Fruit fly (Drosophila melanogaster): ENCODE results near the gene Lamtor3.

Lamtor3 gene

dm6 chr2L:17486264-17486663, 5.2 kb downstream of the Lamtor3 start, which contains the start of gene CG43220:
TSS of gene CG43220 (plus strand) at chr2L:17486564.
- TF ChIP-seq kay (GFP tag; ENCODE audit: borderline replicate concordance) (no peak), CG11617 (GFP tag; optimal IDR thresholded peaks at IDR 0.05) (no peak), Crg-1 (GFP tag; optimal IDR thresholded peaks at IDR 0.05) (no peak), CG5204 (GFP tag; optimal IDR thresholded peaks at IDR 0.05) (no peak), toe (GFP tag; optimal IDR thresholded peaks at IDR 0.05) (no peak), CG12768 (GFP tag; optimal IDR thresholded peaks at IDR 0.05) (no peak), Mnt (GFP tag; optimal IDR thresholded peaks at IDR 0.05) (no peak), CG33017 (tag; optimal IDR thresholded peaks at IDR 0.05) (no peak), tj (GFP tag; optimal IDR thresholded peaks at IDR 0.05) (no peak), CG7045 (GFP tag; optimal IDR thresholded peaks at IDR 0.05) (no peak), bab1 (GFP tag; optimal IDR thresholded peaks at IDR 0.05) (no peak), CG14711 (tag; optimal IDR thresholded peaks at IDR 0.05) (no peak), Clk (GFP tag; optimal IDR thresholded peaks at IDR 0.05) (no peak), pad (GFP tag; optimal IDR thresholded peaks at IDR 0.05) (no peak), CG1620 (GFP tag; optimal IDR thresholded peaks at IDR 0.05) (no peak), Hr96 (GFP tag; optimal IDR thresholded peaks at IDR 0.05) (no peak), CG7101 (tag; optimal IDR thresholded peaks at IDR 0.05) (no peak)

- no peak for TF ChIP-seq cic (GFP tag; optimal IDR thresholded peaks at IDR 0.05)
- no peak for TF ChIP-seq Mnt (GFP tag; optimal IDR thresholded peaks at IDR 0.05)
- TF ChIP-seq CG33017 (tag; optimal IDR thresholded peaks at IDR 0.05): no peak
- no peak for TF ChIP-seq tj (GFP tag; optimal IDR thresholded peaks at IDR 0.05)
- TF ChIP-seq CG5204 (GFP tag; optimal IDR thresholded peaks at IDR 0.05): no peak
Observed at dm6 chr2L:17492680-17493079, 11.6 kb downstream of the Lamtor3 start.

- TF ChIP-seq CG11617 (GFP tag; optimal IDR thresholded peaks at IDR 0.05): no peak
- TF ChIP-seq CG12768 (GFP tag; optimal IDR thresholded peaks at IDR 0.05): no peak
- TF ChIP-seq CG1620 (GFP tag; optimal IDR thresholded peaks at IDR 0.05): no peak
- TF ChIP-seq Clk (GFP tag; optimal IDR thresholded peaks at IDR 0.05): no peak
- no peak for TF ChIP-seq CG7101 (tag; optimal IDR thresholded peaks at IDR 0.05)
- TF ChIP-seq Mnt (GFP tag; optimal IDR thresholded peaks at IDR 0.05): no peak
- TF ChIP-seq Hr96 (GFP tag; optimal IDR thresholded peaks at IDR 0.05): no peak
- no peak for TF ChIP-seq CG5204 (GFP tag; optimal IDR thresholded peaks at IDR 0.05)
- no peak for TF ChIP-seq tj (GFP tag; optimal IDR thresholded peaks at IDR 0.05)
- no peak for TF ChIP-seq ovo (GFP tag; optimal IDR thresholded peaks at IDR 0.05)
- no peak for TF ChIP-seq toe (GFP tag; optimal IDR thresholded peaks at IDR 0.05)
- TF ChIP-seq kay (GFP tag; ENCODE audit: borderline replicate concordance): no peak
- TF ChIP-seq CG33017 (tag; optimal IDR thresholded peaks at IDR 0.05): no peak
- no peak for TF ChIP-seq CG14711 (tag; optimal IDR thresholded peaks at IDR 0.05)
- TF ChIP-seq cic (GFP tag; optimal IDR thresholded peaks at IDR 0.05): no peak
Observed at dm6 chr2L:17495759-17496158, 14.7 kb downstream of the Lamtor3 start.

dm6 chr2L:17497108-17497507, 16.1 kb downstream of the Lamtor3 start, which contains the start of gene qua:
TSS of gene qua (minus strand) at chr2L:17497208.
- TF ChIP-seq toe (GFP tag; optimal IDR thresholded peaks at IDR 0.05): no peak
- TF ChIP-seq CG11617 (GFP tag; optimal IDR thresholded peaks at IDR 0.05): no peak
- no peak for TF ChIP-seq Mnt (GFP tag; optimal IDR thresholded peaks at IDR 0.05)
- no peak for TF ChIP-seq CG33017 (tag; optimal IDR thresholded peaks at IDR 0.05)
- no peak for TF ChIP-seq CG12768 (GFP tag; optimal IDR thresholded peaks at IDR 0.05)
- TF ChIP-seq CG14711 (tag; optimal IDR thresholded peaks at IDR 0.05): no peak
- no peak for TF ChIP-seq CG1620 (GFP tag; optimal IDR thresholded peaks at IDR 0.05)
- TF ChIP-seq cnc (optimal IDR thresholded peaks at IDR 0.05): no peak
- TF ChIP-seq CG7101 (tag; optimal IDR thresholded peaks at IDR 0.05): no peak
- TF ChIP-seq Clk (GFP tag; optimal IDR thresholded peaks at IDR 0.05): no peak
- TF ChIP-seq bab1 (GFP tag; optimal IDR thresholded peaks at IDR 0.05): no peak
- TF ChIP-seq pad (GFP tag; optimal IDR thresholded peaks at IDR 0.05): no peak
- no peak for TF ChIP-seq kay (GFP tag; ENCODE audit: borderline replicate concordance)
- TF ChIP-seq tj (GFP tag; optimal IDR thresholded peaks at IDR 0.05): no peak
- TF ChIP-seq CG5204 (GFP tag; optimal IDR thresholded peaks at IDR 0.05): no peak

- TF ChIP-seq CG11617 (GFP tag; optimal IDR thresholded peaks at IDR 0.05): no peak
- TF ChIP-seq CG7101 (tag; optimal IDR thresholded peaks at IDR 0.05): no peak
- TF ChIP-seq bab1 (GFP tag; optimal IDR thresholded peaks at IDR 0.05): no peak
- TF ChIP-seq Hr96 (GFP tag; optimal IDR thresholded peaks at IDR 0.05): no peak
- no peak for TF ChIP-seq cnc (optimal IDR thresholded peaks at IDR 0.05)
- TF ChIP-seq Mnt (GFP tag; optimal IDR thresholded peaks at IDR 0.05): no peak
Observed at dm6 chr2L:17498721-17499120, 17.7 kb downstream of the Lamtor3 start, which contains the start of gene CG15142. TSS of gene CG15142 (minus strand) at chr2L:17498821.

- peak; percentile 24 for TF ChIP-seq bab1 (GFP tag; optimal IDR thresholded peaks at IDR 0.05)
- peak; percentile 72 for TF ChIP-seq Mnt (GFP tag; optimal IDR thresholded peaks at IDR 0.05)
- no peak for TF ChIP-seq CG5204 (GFP tag; optimal IDR thresholded peaks at IDR 0.05)
Observed at dm6 chr2L:17500946-17501451, 20.0 kb downstream of the Lamtor3 start, which contains the start of the genes mEFTs and Dhc36C. TSS of gene mEFTs (minus strand) at chr2L:17501106. TSS of gene Dhc36C (plus strand) at chr2L:17501401.

dm6 chr2L:17514090-17514715, 33.2 kb downstream of the Lamtor3 start:
- no peak for TF ChIP-seq CG7101 (tag; optimal IDR thresholded peaks at IDR 0.05)
- TF ChIP-seq pad (GFP tag; optimal IDR thresholded peaks at IDR 0.05): no peak
- no peak for TF ChIP-seq CG14711 (tag; optimal IDR thresholded peaks at IDR 0.05)
- TF ChIP-seq tj (GFP tag; optimal IDR thresholded peaks at IDR 0.05): no peak
- TF ChIP-seq cnc (optimal IDR thresholded peaks at IDR 0.05): no peak
